Fruit fly (Drosophila melanogaster) whole organism, embryonic: Measurements from ENCODE around the gene CG31808.

ENCODE experiments used
- Adf1 ChIP-seq: fragments of 200-800 bp; sonication (Bioruptor generic); IDR thresholded peaks from 2 replicates; pipeline ENCODE4 v1.3.6; 2022; ENCODE audit warnings: missing biosample characterization, missing genetic modification characterization
- Aef1 ChIP-seq: fragments of 200-800 bp; sonication (Bioruptor generic); IDR thresholded peaks from 3 replicates; pipeline ENCODE4 v1.3.6; 2022; ENCODE audit warnings: missing biosample characterization, missing genetic modification characterization
- Bdp1 ChIP-seq: fragments of 200-800 bp; sonication (Bioruptor generic); optimal IDR thresholded peaks from 3 replicates; lab custom pipeline; 2016; ENCODE audit warnings: missing biosample characterization, missing genetic modification characterization
- CG10147 ChIP-seq: fragments of 200-800 bp; sonication (Bioruptor generic); optimal IDR thresholded peaks from 2 replicates; lab custom pipeline; 2019; ENCODE audit warnings: missing biosample characterization, mild to moderate bottlenecking, missing genetic modification characterization, moderate library complexity
- CG12299 ChIP-seq: fragments of 200-800 bp; sonication (Bioruptor generic); optimal IDR thresholded peaks from 2 replicates; lab custom pipeline; 2018; ENCODE audit warnings: missing biosample characterization, mild to moderate bottlenecking, missing genetic modification characterization
- CG13894 ChIP-seq: fragments of 200-800 bp; sonication (Bioruptor generic); optimal IDR thresholded peaks from 3 replicates; lab custom pipeline; 2018; ENCODE audit warnings: missing biosample characterization, mild to moderate bottlenecking, missing genetic modification characterization, moderate library complexity
- CG14860 ChIP-seq: fragments of 200-800 bp; sonication (Bioruptor generic); IDR thresholded peaks from 3 replicates; pipeline ENCODE4 v1.3.6; 2022; ENCODE audit warnings: missing biosample characterization, missing genetic modification characterization; ENCODE audit not compliant: partially characterized antibody
- CG15269 ChIP-seq: fragments of 200-800 bp; sonication (Bioruptor generic); optimal IDR thresholded peaks from 2 replicates; lab custom pipeline; 2018; ENCODE audit warnings: missing biosample characterization, mild to moderate bottlenecking, missing genetic modification characterization, moderate library complexity
- CG33213 ChIP-seq: fragments of 200-800 bp; sonication (Bioruptor generic); optimal IDR thresholded peaks from 3 replicates; lab custom pipeline; 2016; ENCODE audit warnings: missing biosample characterization, missing genetic modification characterization
- CG42726 ChIP-seq: fragments of 200-800 bp; sonication (Bioruptor generic); IDR thresholded peaks from 2 replicates; pipeline ENCODE4 v1.3.6; 2022; ENCODE audit warnings: missing biosample characterization, missing genetic modification characterization; ENCODE audit not compliant: partially characterized antibody
- CG4282 ChIP-seq: fragments of 200-800 bp; sonication (Bioruptor generic); optimal IDR thresholded peaks from 2 replicates; lab custom pipeline; 2016; ENCODE audit warnings: missing biosample characterization, missing genetic modification characterization
- CG4328 ChIP-seq: fragments of 200-800 bp; sonication (Bioruptor generic); optimal IDR thresholded peaks from 3 replicates; lab custom pipeline; 2017; ENCODE audit warnings: missing biosample characterization, missing genetic modification reagents, missing genetic modification characterization
- CG6683 ChIP-seq: fragments of 200-800 bp; sonication (Bioruptor generic); optimal IDR thresholded peaks from 2 replicates; lab custom pipeline; 2017; ENCODE audit warnings: missing biosample characterization, mild to moderate bottlenecking, missing genetic modification characterization, missing genetic modification reagents
- CG6765 ChIP-seq: fragments of 200-800 bp; sonication (Bioruptor generic); optimal IDR thresholded peaks from 3 replicates; lab custom pipeline; 2017; ENCODE audit warnings: missing biosample characterization, mild to moderate bottlenecking, missing genetic modification characterization
- CG8281 ChIP-seq: fragments of 200-800 bp; sonication (Bioruptor generic); optimal IDR thresholded peaks from 2 replicates; lab custom pipeline; 2018; ENCODE audit warnings: missing biosample characterization, mild to moderate bottlenecking, missing genetic modification characterization, moderate library complexity
- CG8290 ChIP-seq, 3 experiments: fragments of 200-800 bp; sonication (Bioruptor generic); optimal IDR thresholded peaks; 2 replicates each; lab custom pipeline; 2016 to 2019; ENCODE audit warnings: missing biosample characterization in 3 of 3, missing genetic modification characterization in 3 of 3, mild to moderate bottlenecking in 2 of 3, moderate library complexity in 1 of 3
- CG9817 ChIP-seq: fragments of 200-800 bp; sonication (Bioruptor generic); optimal IDR thresholded peaks from 2 replicates; lab custom pipeline; 2018; ENCODE audit warnings: missing biosample characterization, mild to moderate bottlenecking, missing genetic modification characterization, moderate library complexity
- CrebB ChIP-seq: fragments of 200-800 bp; sonication (Bioruptor generic); optimal IDR thresholded peaks from 3 replicates; lab custom pipeline; 2018; ENCODE audit warnings: missing biosample characterization, mild to moderate bottlenecking, missing genetic modification characterization
- D19A ChIP-seq: fragments of 200-800 bp; optimal IDR thresholded peaks from 3 replicates; lab custom pipeline; 2019; ENCODE audit warnings: missing biosample characterization, mild to moderate bottlenecking, missing genetic modification characterization, moderate library complexity
- D19B ChIP-seq: fragments of 200-800 bp; sonication (Bioruptor generic); optimal IDR thresholded peaks from 2 replicates; lab custom pipeline; 2017; ENCODE audit warnings: missing biosample characterization, mild to moderate bottlenecking, missing genetic modification characterization
- Doc2 ChIP-seq: fragments of 200-800 bp; sonication (Bioruptor generic); IDR thresholded peaks from 2 replicates; pipeline ENCODE4 v1.3.6; 2022; ENCODE audit warnings: missing biosample characterization, missing genetic modification characterization
- HLHmδ ChIP-seq: fragments of 200-800 bp; sonication (Bioruptor generic); optimal IDR thresholded peaks from 2 replicates; lab custom pipeline; 2018; ENCODE audit warnings: missing biosample characterization, mild to moderate bottlenecking, missing genetic modification characterization, moderate library complexity
- HmgZ ChIP-seq: fragments of 200-800 bp; sonication (Bioruptor generic); optimal IDR thresholded peaks from 2 replicates; lab custom pipeline; 2018; ENCODE audit warnings: missing biosample characterization, mild to moderate bottlenecking, missing genetic modification characterization
- Hmr ChIP-seq: fragments of 200-800 bp; sonication (Bioruptor generic); optimal IDR thresholded peaks from 3 replicates; lab custom pipeline; 2017; ENCODE audit warnings: mild to moderate bottlenecking, missing biosample characterization, missing genetic modification reagents, missing genetic modification characterization
- Hr78 ChIP-seq, 2 experiments: fragments of 200-800 bp in 1 of 2; fragments of >200 bp in 1 of 2; sonication (Bioruptor generic) in 1 of 2; optimal IDR thresholded peaks; 2 replicates each; lab custom pipeline; 2017 to 2019; ENCODE audit warnings: missing biosample characterization in 2 of 2, missing genetic modification characterization in 2 of 2, mild to moderate bottlenecking in 1 of 2, moderate library complexity in 1 of 2
- Kr ChIP-seq: fragments of 200-800 bp; sonication (Bioruptor generic); optimal IDR thresholded peaks from 2 replicates; lab custom pipeline; 2017; ENCODE audit warnings: missing biosample characterization, mild to moderate bottlenecking, missing genetic modification characterization
- Nf-YA ChIP-seq: fragments of 200-800 bp; sonication (Bioruptor generic); IDR thresholded peaks from 2 replicates; pipeline ENCODE4 v1.3.6; 2022; ENCODE audit warnings: missing biosample characterization, missing genetic modification characterization
- Sry-β ChIP-seq: fragments of 200-800 bp; sonication (Bioruptor generic); optimal IDR thresholded peaks from 2 replicates; lab custom pipeline; 2018; ENCODE audit warnings: missing biosample characterization, mild to moderate bottlenecking, missing genetic modification characterization, moderate library complexity
- danr ChIP-seq: fragments of 200-800 bp; sonication (Bioruptor generic); IDR thresholded peaks from 2 replicates; pipeline ENCODE4 v1.3.6; 2022; ENCODE audit warnings: missing biosample characterization, missing genetic modification characterization
- dmrt99B ChIP-seq: fragments of 200-800 bp; sonication (Bioruptor generic); optimal IDR thresholded peaks from 2 replicates; lab custom pipeline; 2018; ENCODE audit warnings: missing biosample characterization, mild to moderate bottlenecking, missing genetic modification characterization, moderate library complexity
- ems ChIP-seq: fragments of 200-800 bp; sonication (Bioruptor generic); optimal IDR thresholded peaks from 3 replicates; lab custom pipeline; 2016; ENCODE audit warnings: missing biosample characterization, missing genetic modification characterization
- ftz-f1 ChIP-seq: fragments of 200-800 bp; sonication (Bioruptor generic); optimal IDR thresholded peaks from 2 replicates; lab custom pipeline; 2016; ENCODE audit warnings: missing biosample characterization, missing genetic modification characterization
- hbn ChIP-seq: fragments of 200-800 bp; sonication (Bioruptor generic); IDR thresholded peaks from 2 replicates; pipeline ENCODE4 v1.3.6; 2022; ENCODE audit warnings: missing biosample characterization, missing genetic modification characterization; ENCODE audit not compliant: partially characterized antibody
- jigr1 ChIP-seq: fragments of 200-800 bp; sonication (Bioruptor generic); IDR thresholded peaks from 3 replicates; pipeline ENCODE4 v1.3.6; 2022; ENCODE audit warnings: missing biosample characterization, missing genetic modification characterization
- jing ChIP-seq: fragments of 200-800 bp; sonication (Bioruptor generic); optimal IDR thresholded peaks from 2 replicates; lab custom pipeline; 2018; ENCODE audit warnings: missing biosample characterization, mild to moderate bottlenecking, missing genetic modification characterization
- jumu ChIP-seq: fragments of 200-800 bp; sonication (Bioruptor generic); optimal IDR thresholded peaks from 3 replicates; lab custom pipeline; 2016; ENCODE audit warnings: missing biosample characterization, missing genetic modification characterization
- ken ChIP-seq: fragments of 200-800 bp; sonication (Bioruptor generic); IDR thresholded peaks from 3 replicates; pipeline ENCODE4 v1.3.6; 2022; ENCODE audit warnings: missing biosample characterization, missing genetic modification characterization
- mam ChIP-seq: fragments of 200-800 bp; sonication (Bioruptor generic); optimal IDR thresholded peaks from 3 replicates; lab custom pipeline; 2016; ENCODE audit warnings: missing biosample characterization, missing genetic modification characterization
- nerfin-1 ChIP-seq: fragments of 200-800 bp; sonication (Bioruptor generic); optimal IDR thresholded peaks from 3 replicates; lab custom pipeline; 2019; ENCODE audit warnings: missing biosample characterization, mild to moderate bottlenecking, missing genetic modification characterization, moderate library complexity
- nerfin-2 ChIP-seq: fragments of 200-800 bp; sonication (Bioruptor generic); IDR thresholded peaks from 2 replicates; pipeline ENCODE4 v1.3.6; 2022; ENCODE audit warnings: missing biosample characterization, missing genetic modification characterization; ENCODE audit not compliant: partially characterized antibody
- nom ChIP-seq: fragments of 200-800 bp; sonication (Bioruptor generic); optimal IDR thresholded peaks from 2 replicates; lab custom pipeline; 2017; ENCODE audit warnings: missing biosample characterization, missing genetic modification characterization, mild to moderate bottlenecking, moderate library complexity, missing genetic modification reagents
- otp ChIP-seq: fragments of 200-800 bp; sonication (Bioruptor generic); IDR thresholded peaks from 3 replicates; pipeline ENCODE4, ENCODE4 v1.3.6; 2022; ENCODE audit warnings: missing biosample characterization, missing genetic modification characterization
- pb ChIP-seq: fragments of 200-800 bp; sonication (Bioruptor generic); optimal IDR thresholded peaks from 3 replicates; lab custom pipeline; 2016; ENCODE audit warnings: missing biosample characterization, missing genetic modification characterization
- ranshi ChIP-seq: fragments of 200-800 bp; sonication (Bioruptor generic); IDR thresholded peaks from 2 replicates; pipeline ENCODE4 v1.3.6; 2022; ENCODE audit warnings: missing biosample characterization, missing genetic modification characterization
- ro ChIP-seq: fragments of 200-800 bp; sonication (Bioruptor generic); IDR thresholded peaks from 2 replicates; pipeline ENCODE4 v1.3.6; 2022; ENCODE audit warnings: missing biosample characterization, missing genetic modification characterization
- sens-2 ChIP-seq: fragments of 200-800 bp; sonication (Bioruptor generic); IDR thresholded peaks from 2 replicates; pipeline ENCODE4 v1.3.6; 2022; ENCODE audit warnings: missing biosample characterization, missing genetic modification characterization
- so ChIP-seq: fragments of 200-800 bp; sonication (Bioruptor generic); IDR thresholded peaks from 3 replicates; pipeline ENCODE4 v1.3.6; 2022; ENCODE audit warnings: missing biosample characterization, missing genetic modification characterization
- stc ChIP-seq: fragments of 200-800 bp; sonication (Bioruptor generic); IDR thresholded peaks from 2 replicates; pipeline ENCODE4 v1.3.6; 2022; ENCODE audit warnings: missing biosample characterization, missing genetic modification characterization

Gene CG31808

dm6 chr2L:16679817-16680683 is 35.9 kb downstream of the CG31808 start, which contains the start of the genes grp and squ (continued):
- TF ChIP-seq CG4328 (GFP tag; lab: Kevin White, UChicago) (no peak), D19A (peak; percentile 63), Kr (GFP tag; lab: Kevin White, UChicago) (no peak), otp (GFP tag; lab: Robert Waterston, UW) (no peak), Bdp1 (no peak), CG4282 (no peak), Nf-YA (no peak), HLHmδ (GFP tag; lab: Kevin White, UChicago) (no peak), Doc2 (GFP tag; lab: Robert Waterston, UW) (no peak), CG6683 (GFP tag; lab: Kevin White, UChicago) (no peak), ro (GFP tag; lab: Robert Waterston, UW) (no peak), ems (GFP tag; lab: Kevin White, UChicago) (no peak), CG9817 (no peak), CG14860 (GFP tag; lab: Robert Waterston, UW) (peak; percentile 97), CG42726 (GFP tag; lab: Robert Waterston, UW) (peak; percentile 96), so (GFP tag; lab: Robert Waterston, UW) (no peak), Sry-β (no peak), jing (no peak), dmrt99B (tag; lab: Kevin White, UChicago) (no peak), jigr1 (no peak), nerfin-1 (peak; percentile 62), CG8290 (GFP tag; optimal IDR thresholded peaks at IDR 0.05; lab: Kevin White, UChicago) (peak; percentile 20), CG8290 (tag; optimal IDR thresholded peaks at IDR 0.05; lab: Kevin White, UChicago) (peak; percentile 34 to 65), danr (GFP tag; lab: Robert Waterston, UW) (no peak), Hr78 (GFP tag; optimal IDR thresholded peaks at IDR 0.05; lab: Kevin White, UChicago) (no peak), mam (GFP tag; lab: Kevin White, UChicago) (no peak), nom (GFP tag; lab: Kevin White, UChicago) (peak; percentile 19), CrebB (tag; lab: Kevin White, UChicago) (no peak), ranshi (GFP tag; lab: Robert Waterston, UW) (no peak), CG12299 (tag; lab: Kevin White, UChicago) (no peak), Adf1 (no peak), Hmr (GFP tag; lab: Kevin White, UChicago) (peak; percentile 18), HmgZ (tag; lab: Kevin White, UChicago) (no peak), ken (no peak), CG13894 (no peak), Aef1 (GFP tag; lab: Robert Waterston, UW) (no peak), hbn (peak; percentile 86), jumu (peak; percentile 26), ftz-f1 (GFP tag; lab: Kevin White, UChicago) (no peak), nerfin-2 (peak; percentile 99), D19B (no peak), CG8281 (tag; lab: Kevin White, UChicago) (no peak), CG15269 (no peak), CG6765 (no peak), CG33213 (peak; percentile 39), CG10147 (GFP tag; lab: Kevin White, UChicago) (no peak), stc (GFP tag; lab: Robert Waterston, UW) (no peak; the same call in 1 of the 2 replicates), sens-2 (no peak), pb (GFP tag; lab: Kevin White, UChicago) (no peak)
